Worm (Caenorhabditis elegans) whole organism, L2 larva: ENCODE results near the gene F21A3.4.

Experiments used
- ZK546.5 ChIP-seq: sonication (generic microtip); optimal IDR thresholded peaks from 2 replicates; lab custom pipeline; 2017; ENCODE audit warnings: missing biosample characterization, missing genetic modification characterization
- alr-1 ChIP-seq: fragments of 150-350 bp; optimal IDR thresholded peaks from 2 replicates; lab custom pipeline; 2014; ENCODE audit warnings: missing biosample characterization, missing genetic modification characterization
- aly-2 ChIP-seq: fragments of 150-350 bp; optimal IDR thresholded peaks from 2 replicates; lab custom pipeline; 2014; ENCODE audit warnings: missing biosample characterization, missing genetic modification characterization
- ama-1 ChIP-seq: fragments of 150-350 bp; optimal IDR thresholded peaks from 2 replicates; lab custom pipeline; 2018; ENCODE audit warnings: inconsistent platforms
- ceh-16 ChIP-seq: fragments of 150-350 bp; optimal IDR thresholded peaks from 2 replicates; lab custom pipeline; 2014; ENCODE audit warnings: missing biosample characterization, missing genetic modification characterization
- ceh-82 ChIP-seq: fragments of 150-350 bp; optimal IDR thresholded peaks from 2 replicates; lab custom pipeline; 2014; ENCODE audit warnings: missing biosample characterization, missing genetic modification characterization
- crh-2 ChIP-seq: sonication (generic microtip); optimal IDR thresholded peaks from 2 replicates; lab custom pipeline; 2017; ENCODE audit warnings: missing biosample characterization, missing genetic modification characterization
- dmd-4 ChIP-seq: sonication (generic microtip); optimal IDR thresholded peaks from 2 replicates; lab custom pipeline; 2017; ENCODE audit warnings: missing biosample characterization, missing genetic modification characterization
- egl-27 ChIP-seq: sonication (generic microtip); optimal IDR thresholded peaks from 3 replicates; lab custom pipeline; 2017; ENCODE audit warnings: missing biosample characterization, missing genetic modification reagents, missing genetic modification characterization
- elt-1 ChIP-seq: fragments of 150-350 bp; optimal IDR thresholded peaks from 2 replicates; lab custom pipeline; 2014; ENCODE audit warnings: missing biosample characterization, missing genetic modification characterization
- lin-11 ChIP-seq: fragments of 150-350 bp; sonication (generic microtip); optimal IDR thresholded peaks from 2 replicates; lab custom pipeline; 2014; ENCODE audit warnings: missing biosample characterization, missing genetic modification characterization, inconsistent platforms, mixed read lengths
- lin-13 ChIP-seq: fragments of 150-350 bp; optimal IDR thresholded peaks from 2 replicates; lab custom pipeline; 2014; ENCODE audit warnings: missing biosample characterization, missing genetic modification reagents, missing genetic modification characterization
- lin-39 ChIP-seq: fragments of 150-350 bp; optimal IDR thresholded peaks from 2 replicates; lab custom pipeline; 2014; ENCODE audit warnings: missing biosample characterization, missing genetic modification reagents, missing genetic modification characterization
- lsy-2 ChIP-seq, 2 experiments: fragments of 150-350 bp in 1 of 2; sonication (generic microtip) in 1 of 2; optimal IDR thresholded peaks; 2 replicates each; lab custom pipeline; 2014 to 2017; ENCODE audit warnings: missing biosample characterization in 2 of 2, missing genetic modification characterization in 2 of 2
- mab-5 ChIP-seq: fragments of 150-350 bp; optimal IDR thresholded peaks from 2 replicates; lab custom pipeline; 2014; ENCODE audit warnings: missing biosample characterization, missing genetic modification characterization
- mdl-1 ChIP-seq, 2 experiments: fragments of 150-350 bp in 1 of 2; sonication (generic microtip) in 1 of 2; optimal IDR thresholded peaks; 2 replicates each; lab custom pipeline; 2017; ENCODE audit warnings: missing biosample characterization in 2 of 2, missing genetic modification characterization in 2 of 2
- nhr-11 ChIP-seq: fragments of 150-350 bp; optimal IDR thresholded peaks from 2 replicates; lab custom pipeline; 2014; ENCODE audit warnings: missing biosample characterization, missing genetic modification characterization
- nhr-12 ChIP-seq: fragments of 150-350 bp; optimal IDR thresholded peaks from 2 replicates; lab custom pipeline; 2014; ENCODE audit warnings: missing biosample characterization, missing genetic modification characterization
- nhr-21 ChIP-seq: fragments of 150-350 bp; optimal IDR thresholded peaks from 2 replicates; lab custom pipeline; 2014; ENCODE audit warnings: missing biosample characterization, missing genetic modification characterization
- nhr-237 ChIP-seq: fragments of 150-350 bp; optimal IDR thresholded peaks from 2 replicates; lab custom pipeline; 2014; ENCODE audit warnings: missing biosample characterization, missing genetic modification characterization
- nhr-25 ChIP-seq: fragments of 150-350 bp; sonication (generic microtip); optimal IDR thresholded peaks from 3 replicates; lab custom pipeline; 2014; ENCODE audit warnings: missing biosample characterization, missing genetic modification characterization
- nhr-6 ChIP-seq: fragments of 150-350 bp; optimal IDR thresholded peaks from 2 replicates; lab custom pipeline; 2014; ENCODE audit warnings: missing biosample characterization, missing genetic modification characterization
- nhr-77 ChIP-seq: fragments of 150-350 bp; optimal IDR thresholded peaks from 2 replicates; lab custom pipeline; 2014; ENCODE audit warnings: missing biosample characterization, missing genetic modification characterization
- peb-1 ChIP-seq: fragments of 150-350 bp; optimal IDR thresholded peaks from 2 replicates; lab custom pipeline; 2014; ENCODE audit warnings: missing biosample characterization, missing genetic modification characterization
- skn-1 ChIP-seq: sonication (generic microtip); optimal IDR thresholded peaks from 2 replicates; lab custom pipeline; 2017; ENCODE audit warnings: missing biosample characterization, missing genetic modification characterization
- sma-3 ChIP-seq: sonication (generic microtip); optimal IDR thresholded peaks from 2 replicates; lab custom pipeline; 2016; ENCODE audit warnings: missing genetic modification reagents, missing genetic modification characterization, missing compliant biosample characterization
- sma-9 ChIP-seq, 2 experiments: fragments of 150-350 bp in 1 of 2; sonication (generic microtip) in 1 of 2; optimal IDR thresholded peaks; 2 replicates each; lab custom pipeline; 2014 to 2016; ENCODE audit warnings: missing genetic modification characterization in 2 of 2, mild to moderate bottlenecking in 1 of 2, missing biosample characterization in 1 of 2, missing compliant biosample characterization in 1 of 2, missing genetic modification reagents in 1 of 2, moderate library complexity in 1 of 2
- unc-39 ChIP-seq: fragments of 150-350 bp; optimal IDR thresholded peaks from 2 replicates; lab custom pipeline; 2014; ENCODE audit warnings: missing biosample characterization, missing genetic modification characterization
- unc-55 ChIP-seq: fragments of 150-350 bp; sonication (generic microtip); optimal IDR thresholded peaks from 3 replicates; lab custom pipeline; 2014; ENCODE audit warnings: missing biosample characterization, missing genetic modification reagents, missing genetic modification characterization
- zag-1 ChIP-seq: fragments of 150-350 bp; optimal IDR thresholded peaks from 2 replicates; lab custom pipeline; 2014; ENCODE audit warnings: missing biosample characterization, missing genetic modification characterization
- ztf-1 ChIP-seq: fragments of 200-800 bp; sonication (Bioruptor generic); conservative IDR thresholded peaks from 2 replicates; pipeline ENCODE4 v1.3.6; 2022; ENCODE audit warnings: missing genetic modification characterization, missing compliant biosample characterization
- ztf-11 ChIP-seq: sonication (generic microtip); optimal IDR thresholded peaks from 2 replicates; lab custom pipeline; 2017; ENCODE audit warnings: missing biosample characterization, missing genetic modification characterization
- ztf-4 ChIP-seq: fragments of 150-350 bp; optimal IDR thresholded peaks from 2 replicates; lab custom pipeline; 2014; ENCODE audit warnings: missing biosample characterization, missing genetic modification characterization

Gene F21A3.4

DNA sequence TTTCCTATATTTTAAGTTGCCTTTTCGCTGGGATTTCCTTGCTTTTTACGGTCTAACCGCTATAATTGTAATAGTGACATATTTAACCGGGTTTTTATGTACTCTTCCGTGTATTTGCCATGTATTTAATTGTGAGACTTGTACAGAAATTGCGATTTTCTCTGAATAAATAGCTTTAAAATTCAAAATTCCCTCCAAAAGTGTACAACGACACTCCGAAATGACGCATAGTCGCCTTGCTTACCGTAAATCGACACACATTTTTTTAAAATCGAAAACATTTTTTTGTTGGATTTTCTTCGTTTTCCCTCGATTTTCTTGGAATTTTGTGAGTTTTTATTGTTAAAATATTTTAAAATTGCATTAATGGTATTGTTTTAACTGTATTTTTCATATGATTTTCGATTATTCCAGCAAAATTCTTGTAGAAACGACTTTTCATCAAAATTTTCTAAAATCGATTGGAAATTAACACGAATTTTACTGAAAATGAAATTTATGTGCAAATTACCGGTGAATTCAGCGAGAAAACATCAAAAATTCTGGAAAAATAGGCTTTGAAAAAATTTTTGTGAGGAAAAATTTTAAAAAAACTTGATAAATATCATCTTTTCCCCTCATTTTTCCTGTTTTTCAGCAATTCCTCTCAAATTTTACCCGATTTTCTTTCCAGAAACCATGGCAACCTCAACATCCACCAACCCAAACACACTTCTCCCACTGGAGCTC lies 33.4 kb downstream of the F21A3.4 start, which contains the start of gene lsm-5 (continued):
- no peak for TF ChIP-seq aly-2 (tag; lab: Kevin White, UChicago)
- TF ChIP-seq lin-13 (GFP tag; lab: Kevin White, UChicago): peak; percentile 26
- TF ChIP-seq, all 48 proteins: peak for 18

- TF ChIP-seq ceh-16 (tag; lab: Kevin White, UChicago) (no peak), nhr-25 (no peak), unc-55 (GFP tag; lab: Kevin White, UChicago) (no peak), ztf-1 (GFP tag; lab: Robert Waterston, UW) (no peak), nhr-11 (tag; lab: Kevin White, UChicago) (no peak)
These were observed 34.6 kb downstream of the F21A3.4 start, which contains the start of gene fbxa-95 for ce11 chrV:15571006-15571526. TSS of gene fbxa-95 (plus strand) at chrV:15571476.

ce11 chrV:15572613-15573012 lies 36.2 kb downstream of the F21A3.4 start, which contains the start of gene fbxa-94:
TSS of gene fbxa-94 (plus strand) at chrV:15572913.
- no peak for TF ChIP-seq egl-27
- TF ChIP-seq nhr-12: no peak
- no peak for TF ChIP-seq lin-39 (tag; lab: Kevin White, UChicago)
- TF ChIP-seq peb-1 (tag; lab: Kevin White, UChicago): no peak
- no peak for TF ChIP-seq sma-3 (GFP tag; lab: Kevin White, UChicago)
- no peak for TF ChIP-seq lsy-2 (tag; optimal IDR thresholded peaks at IDR 0.05; lab: Kevin White, UChicago)
- no peak for TF ChIP-seq ztf-11 (tag; lab: Kevin White, UChicago)
- no peak for TF ChIP-seq ceh-16 (tag; lab: Kevin White, UChicago)
- TF ChIP-seq nhr-11 (tag; lab: Kevin White, UChicago): no peak
- no peak for TF ChIP-seq unc-39 (tag; lab: Kevin White, UChicago)
- TF ChIP-seq mdl-1 (tag; optimal IDR thresholded peaks at IDR 0.05; lab: Kevin White, UChicago): no peak
- TF ChIP-seq nhr-21 (tag; lab: Kevin White, UChicago): no peak
- no peak for TF ChIP-seq dmd-4 (tag; lab: Kevin White, UChicago)
- TF ChIP-seq nhr-25: no peak
- no peak for TF ChIP-seq crh-2 (tag; lab: Kevin White, UChicago)
- no peak for TF ChIP-seq mab-5 (tag; lab: Kevin White, UChicago)
- TF ChIP-seq zag-1: no peak
- TF ChIP-seq elt-1: no peak
- TF ChIP-seq ceh-82 (tag; lab: Kevin White, UChicago): no peak
- no peak for TF ChIP-seq ama-1 (lab: Kevin White, UChicago)

DNA sequence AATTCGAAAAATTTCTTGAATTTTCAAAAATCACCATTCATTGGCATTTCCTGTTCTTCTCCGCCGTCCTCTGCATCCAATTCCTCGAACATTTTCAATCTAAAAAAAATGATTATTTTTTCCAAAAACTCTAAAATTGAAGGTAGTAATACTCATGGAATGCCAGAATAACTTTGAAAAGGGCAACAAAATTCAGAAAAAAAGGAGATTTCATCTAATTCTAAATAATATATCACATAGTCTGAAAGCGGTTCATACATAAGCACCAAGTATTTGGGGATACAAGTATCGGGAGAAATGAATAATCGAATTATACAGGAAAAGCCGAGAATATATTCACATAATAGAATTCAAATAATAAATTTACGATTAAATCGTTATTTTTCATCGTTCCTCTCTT lies 38.9 kb downstream of the F21A3.4 start, which contains the start of gene mdt-28:
TSS of gene mdt-28 (minus strand) at position 101 of the 400 bp plus-strand sequence.
- TF ChIP-seq lin-11 (tag; lab: Kevin White, UChicago) (no peak), nhr-25 (no peak), sma-3 (GFP tag; lab: Kevin White, UChicago) (no peak), peb-1 (tag; lab: Kevin White, UChicago) (no peak), nhr-237 (no peak), unc-55 (GFP tag; lab: Kevin White, UChicago) (no peak), ZK546.5 (tag; lab: Kevin White, UChicago) (no peak), sma-9 (GFP tag; optimal IDR thresholded peaks at IDR 0.05; lab: Kevin White, UChicago) (no peak), sma-9 (tag; optimal IDR thresholded peaks at IDR 0.05; lab: Kevin White, UChicago) (no peak), ceh-82 (tag; lab: Kevin White, UChicago) (no peak), aly-2 (tag; lab: Kevin White, UChicago) (no peak), ztf-4 (tag; lab: Kevin White, UChicago) (no peak), nhr-77 (tag; lab: Kevin White, UChicago) (no peak), skn-1 (tag; lab: Kevin White, UChicago) (no peak), nhr-6 (tag; lab: Kevin White, UChicago) (no peak), alr-1 (tag; lab: Kevin White, UChicago) (no peak), nhr-21 (tag; lab: Kevin White, UChicago) (no peak)
